Fruit fly (Drosophila melanogaster): ENCODE results near the gene VhaM9.7-a.

VhaM9.7-a gene

dm6 chr3L:4233603-4234277, 28.8 kb upstream of the VhaM9.7-a start (continued):
- TF ChIP-seq onecut (GFP tag; IDR thresholded peaks at IDR 0.05), result peak; percentile 65
- no peak for TF ChIP-seq CG12104 (GFP tag; optimal IDR thresholded peaks at IDR 0.05)
- TF ChIP-seq abd-A (tag; optimal IDR thresholded peaks at IDR 0.05), result peak; percentile 28
- TF ChIP-seq Trl (optimal IDR thresholded peaks at IDR 0.05), result peak; percentile 54 to 69
- no peak for TF ChIP-seq Trl (GFP tag; optimal IDR thresholded peaks at IDR 0.05)
- TF ChIP-seq CG1602 (GFP tag; optimal IDR thresholded peaks at IDR 0.05), result no peak
- TF ChIP-seq CG15011 (GFP tag; optimal IDR thresholded peaks at IDR 0.05), result no peak
- TF ChIP-seq CG6689 (GFP tag; IDR thresholded peaks at IDR 0.05), result no peak
- TF ChIP-seq tna (GFP tag; IDR thresholded peaks at IDR 0.05; ENCODE audit: partially characterized antibody), result peak; percentile 30; the same call in 1 of the 2 replicates
- no peak for TF ChIP-seq CG4730 (GFP tag; IDR thresholded peaks at IDR 0.05)
- TF ChIP-seq CG10543 (GFP tag; optimal IDR thresholded peaks at IDR 0.05), result peak; percentile 8
- peak; percentile 89 for TF ChIP-seq z (GFP tag; IDR thresholded peaks at IDR 0.05)
- TF ChIP-seq crol (GFP tag; IDR thresholded peaks at IDR 0.05), result peak; percentile 30; the same call in 1 of the 2 replicates
- peak; percentile 58 for TF ChIP-seq Adf1 (GFP tag; IDR thresholded peaks at IDR 0.05)
- TF ChIP-seq D19A (tag; optimal IDR thresholded peaks at IDR 0.05), result no peak
- TF ChIP-seq CTCF (GFP tag; optimal IDR thresholded peaks at IDR 0.05), result no peak

DNA sequence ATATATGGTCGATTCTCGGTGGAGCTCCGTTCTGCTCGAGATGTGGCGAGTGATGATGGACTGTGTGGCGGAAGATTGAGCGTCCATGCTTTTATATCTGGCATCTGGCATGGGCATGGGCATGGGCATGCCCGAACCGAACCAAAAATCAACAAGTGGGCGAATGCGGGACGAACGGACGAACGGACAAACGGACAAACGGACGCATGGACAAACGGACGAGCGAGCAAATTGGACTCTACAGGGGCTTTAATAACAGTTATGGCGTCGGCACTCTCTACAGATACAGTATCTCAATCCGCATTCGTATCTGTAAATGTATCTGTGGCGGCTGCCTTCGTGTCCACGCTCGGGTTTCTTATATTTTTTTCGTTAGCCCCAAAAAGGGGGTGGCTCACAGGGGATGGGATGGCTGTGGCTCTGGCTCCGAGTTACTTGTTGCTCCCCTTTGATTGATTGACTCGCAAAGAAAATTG, 26.4 kb upstream of the VhaM9.7-a start, which contains the start of gene ImpL2:
TSS of gene ImpL2 (minus strand) at position 51 of the 476 bp plus-strand sequence.
- no peak for TF ChIP-seq CG18262 (tag; optimal IDR thresholded peaks at IDR 0.05)
- TF ChIP-seq CG12219 (GFP tag; optimal IDR thresholded peaks at IDR 0.05), result no peak
- TF ChIP-seq Deaf1 (tag; optimal IDR thresholded peaks at IDR 0.05), result peak; percentile 93
- peak; percentile 45 for TF ChIP-seq abd-A (tag; optimal IDR thresholded peaks at IDR 0.05)
- peak; percentile 36 for TF ChIP-seq Med (GFP tag)
- no peak for TF ChIP-seq CG3281 (GFP tag; optimal IDR thresholded peaks at IDR 0.05)
- peak; percentile 79 for TF ChIP-seq CG8281 (tag; optimal IDR thresholded peaks at IDR 0.05)
- peak; percentile 91 for TF ChIP-seq CG13894 (tag; optimal IDR thresholded peaks at IDR 0.05)
- no peak for TF ChIP-seq crp (GFP tag; optimal IDR thresholded peaks at IDR 0.05)
- TF ChIP-seq pb (GFP tag; optimal IDR thresholded peaks at IDR 0.05), result no peak
- TF ChIP-seq CG3838 (GFP tag; optimal IDR thresholded peaks at IDR 0.05), result no peak
- no peak for TF ChIP-seq CG6654 (GFP tag; optimal IDR thresholded peaks at IDR 0.05)
- TF ChIP-seq HLHmδ (GFP tag; optimal IDR thresholded peaks at IDR 0.05), result no peak
- peak; percentile 79 for TF ChIP-seq scrt (GFP tag; optimal IDR thresholded peaks at IDR 0.05)
- TF ChIP-seq pros (GFP tag; optimal IDR thresholded peaks at IDR 0.05), result no peak
- no peak for TF ChIP-seq CG10565 (GFP tag; optimal IDR thresholded peaks at IDR 0.05)
- TF ChIP-seq danr (GFP tag; IDR thresholded peaks at IDR 0.05), result no peak

dm6 chr3L:4238195-4238594, 24.3 kb upstream of the VhaM9.7-a start:
- TF ChIP-seq Hr39 (optimal IDR thresholded peaks at IDR 0.05) (no peak), CG3726 (GFP tag; IDR thresholded peaks at IDR 0.05) (no peak), ci (GFP tag; IDR thresholded peaks at IDR 0.05) (peak; percentile 3; the same call in 1 of the 3 replicates), stwl (tag; optimal IDR thresholded peaks at IDR 0.05) (no peak), CG33213 (GFP tag; optimal IDR thresholded peaks at IDR 0.05) (no peak), CG10267 (tag; optimal IDR thresholded peaks at IDR 0.05) (no peak), BtbVII (GFP tag; optimal IDR thresholded peaks at IDR 0.05) (no peak), mam (GFP tag; optimal IDR thresholded peaks at IDR 0.05) (no peak), vvl (GFP tag; IDR thresholded peaks at IDR 0.05) (no peak), Doc3 (GFP tag; IDR thresholded peaks at IDR 0.05; ENCODE audit: partially characterized antibody) (no peak), Ets65A (GFP tag) (peak; percentile 58), mirr (GFP tag; optimal IDR thresholded peaks at IDR 0.05) (no peak), CG4404 (GFP tag; IDR thresholded peaks at IDR 0.05) (peak; percentile 12; the same call in 1 of the 2 replicates), aop (GFP tag; IDR thresholded peaks at IDR 0.05) (0 out of 2 replicates have a peak, but pooled peaks have one; percentile 3), Asciz (GFP tag; optimal IDR thresholded peaks at IDR 0.05) (no peak), sr (GFP tag; IDR thresholded peaks at IDR 0.05) (0 out of 3 replicates have a peak, but pooled peaks have one; percentile 4), sens (GFP tag) (peak; percentile 59)
